Fruit fly (Drosophila melanogaster): Measurements from ENCODE around the gene bumpel.

bumpel gene

DNA sequence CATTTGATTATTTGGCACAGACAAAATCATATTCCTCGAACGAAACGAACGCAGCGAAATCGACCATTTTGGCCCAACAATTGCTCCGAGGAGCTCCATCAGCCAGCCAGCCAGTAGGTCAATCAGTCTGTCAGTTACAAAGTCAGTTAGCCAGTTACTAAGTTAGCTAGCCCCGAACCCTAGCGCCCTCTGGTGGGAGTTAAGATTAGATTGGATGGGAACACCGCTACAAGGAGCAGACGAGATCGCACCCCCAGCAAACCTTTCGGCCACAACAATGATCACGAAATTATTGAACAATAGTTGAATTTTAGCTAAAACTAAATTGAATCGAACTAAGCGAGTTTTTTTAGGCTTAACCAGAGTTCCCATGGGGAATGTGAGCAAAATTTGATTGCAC, 24.6 kb downstream of the bumpel start:
- TF ChIP-seq CG4318 (GFP tag; optimal IDR thresholded peaks at IDR 0.05): no peak
- TF ChIP-seq CG6808 (GFP tag; optimal IDR thresholded peaks at IDR 0.05): no peak
- TF ChIP-seq Eip93F (GFP tag; optimal IDR thresholded peaks at IDR 0.05): no peak
- TF ChIP-seq CG1621 (tag; optimal IDR thresholded peaks at IDR 0.05): no peak
- no peak for TF ChIP-seq topi (GFP tag; optimal IDR thresholded peaks at IDR 0.05)
- no peak for TF ChIP-seq eg (GFP tag; IDR thresholded peaks at IDR 0.05)
- no peak for TF ChIP-seq Met (GFP tag; optimal IDR thresholded peaks at IDR 0.05)
- no peak for TF ChIP-seq Sox15 (GFP tag; optimal IDR thresholded peaks at IDR 0.05)
- TF ChIP-seq dac (GFP tag; optimal IDR thresholded peaks at IDR 0.05): no peak
- TF ChIP-seq Ets21C (GFP tag; optimal IDR thresholded peaks at IDR 0.05): no peak
- TF ChIP-seq Sox102F (GFP tag; optimal IDR thresholded peaks at IDR 0.05): no peak
- no peak for TF ChIP-seq ss (GFP tag; optimal IDR thresholded peaks at IDR 0.05)
- no peak for TF ChIP-seq CG3919 (GFP tag; optimal IDR thresholded peaks at IDR 0.05)
- no peak for TF ChIP-seq CG6163 (GFP tag; IDR thresholded peaks at IDR 0.05)
- no peak for TF ChIP-seq Lpt (GFP tag; optimal IDR thresholded peaks at IDR 0.05)
- TF ChIP-seq CG6792 (GFP tag; optimal IDR thresholded peaks at IDR 0.05): no peak
- no peak for TF ChIP-seq pdm3 (GFP tag; optimal IDR thresholded peaks at IDR 0.05)
- TF ChIP-seq Eip78C (GFP tag): no peak

dm6 chr3R:11392805-11393204, 25.7 kb downstream of the bumpel start:
- TF ChIP-seq eg (GFP tag; IDR thresholded peaks at IDR 0.05) (no peak), CG8319 (GFP tag; optimal IDR thresholded peaks at IDR 0.05) (no peak), vri (GFP tag; optimal IDR thresholded peaks at IDR 0.05) (no peak)

- TF ChIP-seq Eip93F (GFP tag; optimal IDR thresholded peaks at IDR 0.05) (no peak), CG8632 (GFP tag; optimal IDR thresholded peaks at IDR 0.05) (no peak), CG9139 (GFP tag; optimal IDR thresholded peaks at IDR 0.05) (no peak), CG7368 (GFP tag; optimal IDR thresholded peaks at IDR 0.05) (no peak)
These were observed 39.8 kb downstream of the bumpel start for dm6 chr3R:11378564-11379112.

DNA sequence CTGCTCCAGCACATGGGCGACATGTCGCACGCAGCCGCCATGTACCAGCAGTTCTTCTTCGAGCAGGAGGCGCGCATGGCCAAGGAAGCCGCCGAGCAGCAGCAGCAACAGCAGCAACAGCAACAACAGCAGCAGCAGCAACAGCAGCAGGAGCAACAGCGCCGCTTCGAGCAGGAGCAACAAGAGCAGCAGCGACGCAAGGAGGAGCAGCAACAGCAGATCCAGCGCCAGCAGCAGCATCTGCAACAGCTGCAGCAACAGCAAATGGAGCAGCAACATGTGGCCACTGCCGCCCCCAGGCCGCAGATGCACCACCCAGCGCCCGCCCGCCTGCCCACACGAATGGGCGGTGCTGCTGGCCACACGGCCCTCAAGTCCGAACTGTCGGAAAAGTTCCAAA, 43.3 kb downstream of the bumpel start:
- TF ChIP-seq Hr4 (GFP tag; optimal IDR thresholded peaks at IDR 0.05) (no peak), CG8319 (GFP tag; optimal IDR thresholded peaks at IDR 0.05) (no peak), cyc (GFP tag; optimal IDR thresholded peaks at IDR 0.05) (no peak), Sox102F (GFP tag; optimal IDR thresholded peaks at IDR 0.05) (no peak), CG6276 (GFP tag; optimal IDR thresholded peaks at IDR 0.05) (no peak), esn (GFP tag; optimal IDR thresholded peaks at IDR 0.05) (no peak), dsx (GFP tag; optimal IDR thresholded peaks at IDR 0.05; ENCODE audit: poor library complexity, severe bottlenecking) (no peak), Met (GFP tag; optimal IDR thresholded peaks at IDR 0.05) (no peak), lz (GFP tag; optimal IDR thresholded peaks at IDR 0.05) (no peak)

- TF ChIP-seq Gug (GFP tag; IDR thresholded peaks at IDR 0.05): no peak
- TF ChIP-seq CG10631 (GFP tag; optimal IDR thresholded peaks at IDR 0.05): no peak
- TF ChIP-seq esn (GFP tag; optimal IDR thresholded peaks at IDR 0.05): peak; percentile 24
- peak; percentile 35 for TF ChIP-seq Eip78C (GFP tag)
- 0 out of 3 replicates have a peak, but pooled peaks have one; percentile 24 for TF ChIP-seq eg (GFP tag; IDR thresholded peaks at IDR 0.05)
- TF ChIP-seq CG6163 (GFP tag; IDR thresholded peaks at IDR 0.05): 0 out of 3 replicates have a peak, but pooled peaks have one; percentile 34
- TF ChIP-seq CG8119 (GFP tag; IDR thresholded peaks at IDR 0.05): no peak
- peak; percentile 20 for TF ChIP-seq topi (GFP tag; optimal IDR thresholded peaks at IDR 0.05)
- TF ChIP-seq svp (GFP tag): peak; percentile 60
- TF ChIP-seq CG6792 (GFP tag; optimal IDR thresholded peaks at IDR 0.05): no peak
- TF ChIP-seq CG3919 (GFP tag; optimal IDR thresholded peaks at IDR 0.05): peak; percentile 57
- TF ChIP-seq Sox102F (GFP tag; optimal IDR thresholded peaks at IDR 0.05): peak; percentile 46
These were observed 46.1 kb downstream of the bumpel start for dm6 chr3R:11372053-11373016.
